Worm (Caenorhabditis elegans) whole organism, L1 larva: ENCODE data around the gene Y32B12A.5.

Experiments
- aly-2 ChIP-seq: fragments of 150-350 bp; optimal IDR thresholded peaks from 2 replicates; lab custom pipeline; 2014; ENCODE audit warnings: missing biosample characterization, missing genetic modification characterization
- nhr-12 ChIP-seq: sonication (generic microtip); optimal IDR thresholded peaks from 2 replicates; lab custom pipeline; 2017; ENCODE audit warnings: missing biosample characterization, missing genetic modification characterization
- nhr-28 ChIP-seq: fragments of 150-350 bp; optimal IDR thresholded peaks from 2 replicates; lab custom pipeline; 2014; ENCODE audit warnings: missing biosample characterization, missing genetic modification characterization
- unc-62 ChIP-seq: fragments of 150-350 bp; optimal IDR thresholded peaks from 2 replicates; lab custom pipeline; 2014; ENCODE audit warnings: missing biosample characterization, missing genetic modification reagents, missing genetic modification characterization
- ztf-11 ChIP-seq, 2 experiments: sonication (generic microtip); optimal IDR thresholded peaks; 2 replicates each; lab custom pipeline; 2016 to 2017; ENCODE audit warnings: missing genetic modification characterization in 2 of 2, missing biosample characterization in 1 of 2, missing compliant biosample characterization in 1 of 2

- TF ChIP-seq aly-2 (tag; lab: Kevin White, UChicago) (no peak), nhr-28 (tag; lab: Kevin White, UChicago) (no peak), unc-62 (GFP tag; lab: Kevin White, UChicago) (no peak), ztf-11 (tag; optimal IDR thresholded peaks at IDR 0.05; lab: Kevin White, UChicago) (no peak), nhr-12 (no peak)
Observed at ce11 chrV:16480919-16481630, 6.3 kb downstream of the Y32B12A.5 start, which contains the start of the genes F57E7.4 and spig-6.
